Fruit fly (Drosophila melanogaster) whole organism, pupa: ENCODE data around the gene CG32437.

ENCODE experiments used
- CG12605 ChIP-seq: fragments of 200-800 bp; sonication (Bioruptor generic); IDR thresholded peaks from 2 replicates; pipeline ENCODE4 v1.3.6; 2022; ENCODE audit warnings: missing biosample characterization, missing genetic modification characterization
- CG14655 ChIP-seq: fragments of 200-800 bp; sonication (Bioruptor generic); optimal IDR thresholded peaks from 3 replicates; lab custom pipeline; 2017; ENCODE audit warnings: mild to moderate bottlenecking, missing biosample characterization, missing genetic modification reagents, missing genetic modification characterization
- CG34367 ChIP-seq: fragments of 200-800 bp; sonication (Bioruptor generic); optimal IDR thresholded peaks from 2 replicates; lab custom pipeline; 2018; ENCODE audit warnings: missing biosample characterization, mild to moderate bottlenecking, missing genetic modification characterization
- CG9948 ChIP-seq: fragments of 200-800 bp; sonication (Bioruptor generic); optimal IDR thresholded peaks from 2 replicates; lab custom pipeline; 2018; ENCODE audit warnings: missing biosample characterization, mild to moderate bottlenecking, missing genetic modification characterization, moderate library complexity
- D1 ChIP-seq: fragments of 200-800 bp; sonication (Bioruptor generic); optimal IDR thresholded peaks from 2 replicates; lab custom pipeline; 2018; ENCODE audit warnings: missing biosample characterization, mild to moderate bottlenecking, missing genetic modification characterization, moderate library complexity
- EcR ChIP-seq: fragments of 200-800 bp; sonication (Bioruptor generic); optimal IDR thresholded peaks from 3 replicates; lab custom pipeline; 2019; ENCODE audit warnings: missing biosample characterization, missing genetic modification characterization, mild to moderate bottlenecking, moderate library complexity, missing genetic modification reagents
- Pif1B ChIP-seq: fragments of 200-800 bp; sonication (Bioruptor generic); optimal IDR thresholded peaks from 3 replicates; lab custom pipeline; 2016; ENCODE audit warnings: missing biosample characterization, missing genetic modification characterization
- gl ChIP-seq: fragments of 200-800 bp; sonication (Bioruptor generic); optimal IDR thresholded peaks from 2 replicates; lab custom pipeline; 2018; ENCODE audit warnings: missing biosample characterization, mild to moderate bottlenecking, missing genetic modification characterization

DNA sequence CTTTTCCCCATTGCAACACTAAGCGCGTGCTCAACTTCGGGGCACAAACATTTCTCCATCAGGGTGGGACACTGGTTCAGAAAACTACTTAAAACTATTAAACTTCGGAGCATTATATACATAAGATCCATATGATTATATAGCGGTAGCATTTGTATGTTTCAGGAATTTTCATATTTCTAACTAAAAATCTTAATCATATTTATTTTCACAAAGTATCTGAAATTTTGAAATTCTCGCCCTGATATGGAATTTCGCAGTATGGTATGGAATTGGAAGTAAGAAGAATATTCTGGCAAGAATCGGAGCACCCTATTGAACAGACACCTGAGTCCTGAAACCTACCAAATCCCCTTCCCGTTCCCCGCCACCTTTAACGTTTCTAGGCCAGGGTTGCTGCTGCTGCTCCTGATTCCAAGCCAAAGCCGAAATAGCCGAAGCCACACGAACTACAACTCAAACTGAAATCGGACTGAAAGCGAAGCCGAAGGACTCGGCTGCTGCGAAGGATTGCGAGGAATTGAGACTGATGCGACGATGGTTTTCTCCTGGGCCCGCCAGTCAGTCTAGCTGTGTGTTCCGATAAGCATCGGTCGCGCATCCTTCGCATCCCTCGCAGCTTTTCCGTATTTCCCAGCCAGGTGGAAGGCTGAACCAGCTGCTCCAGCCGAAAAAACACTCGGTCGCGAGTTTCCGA is 35.5 kb upstream of the CG32437 start:
- no peak for TF ChIP-seq D1
- TF ChIP-seq CG9948 (tag; lab: Kevin White, UChicago): no peak
- TF ChIP-seq CG12605 (GFP tag; lab: Robert Waterston, UW): no peak
- TF ChIP-seq CG34367 (tag; lab: Kevin White, UChicago): peak; percentile 36
- TF ChIP-seq Pif1B: peak; percentile 5
- TF ChIP-seq EcR (GFP tag; lab: Kevin White, UChicago): no peak
- TF ChIP-seq CG14655 (GFP tag; lab: Kevin White, UChicago): no peak
- TF ChIP-seq gl: no peak
